Worm (Caenorhabditis elegans): ENCODE measurements around the gene B0294.3.

DNA sequence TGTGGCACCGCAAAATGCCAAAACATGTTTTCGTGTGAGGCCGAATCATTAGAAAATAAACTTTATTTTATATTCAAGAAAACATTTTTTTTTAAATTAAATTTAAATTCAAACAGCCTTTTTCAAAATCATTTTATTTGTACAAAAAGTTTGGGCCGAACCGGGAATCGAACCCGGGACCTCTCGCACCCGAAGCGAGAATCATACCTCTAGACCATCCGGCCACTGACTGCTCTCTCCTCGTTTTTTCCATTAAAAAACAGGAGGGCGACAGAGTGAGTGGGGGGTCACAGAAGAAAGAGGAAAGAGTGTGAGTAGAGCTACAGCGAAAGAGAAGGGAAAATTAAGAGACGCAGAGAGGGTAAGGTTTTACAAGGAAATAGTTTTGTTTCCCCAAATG lies 11.3 kb upstream of the B0294.3 start:
- peak; percentile 88 for TF ChIP-seq scrt-1 (GFP tag; IDR thresholded peaks at IDR 0.05)
- no peak for TF ChIP-seq ama-1 (optimal IDR thresholded peaks at IDR 0.05)
- TF ChIP-seq ets-7 (tag; optimal IDR thresholded peaks at IDR 0.05) = peak; percentile 52
- TF ChIP-seq ceh-36 (tag; optimal IDR thresholded peaks at IDR 0.05) = peak; percentile 83
- TF ChIP-seq tra-4 (tag; optimal IDR thresholded peaks at IDR 0.05) = no peak
- peak; percentile 76 for TF ChIP-seq ceh-13 (GFP tag; optimal IDR thresholded peaks at IDR 0.05)
- TF ChIP-seq flt-1 (GFP tag; IDR thresholded peaks at IDR 0.05) = peak; percentile 94
- TF ChIP-seq tbx-37 (GFP tag; conservative IDR thresholded peaks at IDR 0.05) = peak; percentile 81
- peak; percentile 89 for TF ChIP-seq F13C5.2 (tag; optimal IDR thresholded peaks at IDR 0.05)
- TF ChIP-seq sea-1 (GFP tag; conservative IDR thresholded peaks at IDR 0.05) = peak; percentile 85

All from whole organism, early embryonic.